Fruit fly (Drosophila melanogaster) whole organism, embryonic: Measurements from ENCODE around the gene D1.

Experiments
- CG12219 ChIP-seq: fragments of 200-800 bp; sonication (Bioruptor generic); optimal IDR thresholded peaks from 3 replicates; lab custom pipeline; 2018; ENCODE audit warnings: missing biosample characterization, mild to moderate bottlenecking, missing genetic modification characterization
- CG12659 ChIP-seq: fragments of 200-800 bp; sonication (Bioruptor generic); optimal IDR thresholded peaks from 3 replicates; lab custom pipeline; 2017; ENCODE audit warnings: mild to moderate bottlenecking, missing biosample characterization, missing genetic modification reagents, missing genetic modification characterization
- CG14860 ChIP-seq: fragments of 200-800 bp; sonication (Bioruptor generic); IDR thresholded peaks from 3 replicates; pipeline ENCODE4 v1.3.6; 2022; ENCODE audit warnings: missing biosample characterization, missing genetic modification characterization; ENCODE audit not compliant: partially characterized antibody
- CG15073 ChIP-seq: fragments of 200-800 bp; sonication (Bioruptor generic); optimal IDR thresholded peaks from 2 replicates; lab custom pipeline; 2016; ENCODE audit warnings: missing biosample characterization, missing genetic modification characterization
- CG1602 ChIP-seq: fragments of 200-800 bp; sonication (Bioruptor generic); optimal IDR thresholded peaks from 3 replicates; lab custom pipeline; 2016; ENCODE audit warnings: missing biosample characterization, missing genetic modification characterization
- CG1603 ChIP-seq: fragments of 200-800 bp; sonication (Bioruptor generic); optimal IDR thresholded peaks from 2 replicates; lab custom pipeline; 2019; ENCODE audit warnings: missing biosample characterization, mild to moderate bottlenecking, missing genetic modification characterization, moderate library complexity
- CG17802 ChIP-seq: fragments of 200-800 bp; sonication (Bioruptor generic); optimal IDR thresholded peaks from 2 replicates; lab custom pipeline; 2018; ENCODE audit warnings: missing biosample characterization, mild to moderate bottlenecking, missing genetic modification characterization, moderate library complexity
- CG17829 ChIP-seq: fragments of 200-800 bp; optimal IDR thresholded peaks from 2 replicates; lab custom pipeline; 2019; ENCODE audit warnings: missing biosample characterization, mild to moderate bottlenecking, missing genetic modification characterization, moderate library complexity
- CG2120 ChIP-seq: fragments of 200-800 bp; sonication (Bioruptor generic); optimal IDR thresholded peaks from 3 replicates; lab custom pipeline; 2016; ENCODE audit warnings: missing biosample characterization, missing genetic modification characterization
- CG3281 ChIP-seq: fragments of 200-800 bp; sonication (Bioruptor generic); optimal IDR thresholded peaks from 3 replicates; lab custom pipeline; 2017; ENCODE audit warnings: missing biosample characterization, mild to moderate bottlenecking, missing genetic modification characterization
- CG33557 ChIP-seq: fragments of 200-800 bp; sonication (Bioruptor generic); optimal IDR thresholded peaks from 2 replicates; lab custom pipeline; 2019; ENCODE audit warnings: missing biosample characterization, mild to moderate bottlenecking, missing genetic modification characterization, moderate library complexity
- CG3847 ChIP-seq: fragments of 200-800 bp; sonication (Bioruptor generic); IDR thresholded peaks from 2 replicates; pipeline ENCODE4 v1.3.6; 2022; ENCODE audit warnings: missing biosample characterization, missing genetic modification characterization
- CG4617 ChIP-seq: fragments of 200-800 bp; sonication (Bioruptor generic); optimal IDR thresholded peaks from 3 replicates; lab custom pipeline; 2016; ENCODE audit warnings: missing biosample characterization, missing genetic modification characterization, borderline replicate concordance
- CG8089 ChIP-seq: fragments of 200-800 bp; sonication (Bioruptor generic); optimal IDR thresholded peaks from 3 replicates; lab custom pipeline; 2016; ENCODE audit warnings: missing biosample characterization, missing genetic modification characterization
- CG9215 ChIP-seq: fragments of 200-800 bp; sonication (Bioruptor generic); IDR thresholded peaks from 2 replicates; pipeline ENCODE4 v1.3.6; 2022; ENCODE audit warnings: missing biosample characterization, missing genetic modification characterization
- CG9797 ChIP-seq: fragments of 200-800 bp; sonication (Bioruptor generic); optimal IDR thresholded peaks from 3 replicates; lab custom pipeline; 2018; ENCODE audit warnings: missing biosample characterization, mild to moderate bottlenecking, missing genetic modification characterization
- CG9817 ChIP-seq: fragments of 200-800 bp; sonication (Bioruptor generic); optimal IDR thresholded peaks from 2 replicates; lab custom pipeline; 2018; ENCODE audit warnings: missing biosample characterization, mild to moderate bottlenecking, missing genetic modification characterization, moderate library complexity
- CG9932 ChIP-seq: fragments of 200-800 bp; sonication (Bioruptor generic); IDR thresholded peaks from 2 replicates; pipeline ENCODE4 v1.3.6; 2022; ENCODE audit warnings: missing biosample characterization, missing genetic modification characterization
- Deaf1 ChIP-seq: fragments of 200-800 bp; optimal IDR thresholded peaks from 3 replicates; lab custom pipeline; 2019; ENCODE audit warnings: missing biosample characterization, mild to moderate bottlenecking, missing genetic modification characterization, moderate library complexity
- Elba2 ChIP-seq: fragments of 200-800 bp; sonication (Bioruptor generic); optimal IDR thresholded peaks from 3 replicates; lab custom pipeline; 2016; ENCODE audit warnings: missing biosample characterization, missing genetic modification characterization
- H15 ChIP-seq: fragments of 200-800 bp; sonication (Bioruptor generic); IDR thresholded peaks from 3 replicates; pipeline ENCODE4 v1.3.6; 2022; ENCODE audit warnings: missing biosample characterization, missing genetic modification characterization
- Hand ChIP-seq: fragments of 200-800 bp; sonication (Bioruptor generic); optimal IDR thresholded peaks from 2 replicates; lab custom pipeline; 2017; ENCODE audit warnings: mild to moderate bottlenecking, missing biosample characterization, missing genetic modification reagents, missing genetic modification characterization
- HmgD ChIP-seq: fragments of 200-800 bp; sonication (Bioruptor generic); optimal IDR thresholded peaks from 3 replicates; lab custom pipeline; 2016; ENCODE audit warnings: missing biosample characterization, missing genetic modification characterization
- HmgZ ChIP-seq: fragments of 200-800 bp; sonication (Bioruptor generic); optimal IDR thresholded peaks from 2 replicates; lab custom pipeline; 2018; ENCODE audit warnings: missing biosample characterization, mild to moderate bottlenecking, missing genetic modification characterization
- Lhr ChIP-seq: fragments of 200-800 bp; sonication (Bioruptor generic); optimal IDR thresholded peaks from 3 replicates; lab custom pipeline; 2017; ENCODE audit warnings: mild to moderate bottlenecking, missing biosample characterization, missing genetic modification reagents, missing genetic modification characterization
- Med ChIP-seq: fragments of 200-800 bp; sonication (Bioruptor generic); peaks from one replicate; lab custom pipeline; 2016; ENCODE audit warnings: missing biosample characterization, missing genetic modification characterization, mild to moderate bottlenecking, inconsistent platforms, moderate library complexity
- Meics ChIP-seq: fragments of 200-800 bp; sonication (Bioruptor generic); optimal IDR thresholded peaks from 2 replicates; lab custom pipeline; 2017; ENCODE audit warnings: missing biosample characterization, mild to moderate bottlenecking, missing genetic modification characterization
- Myb ChIP-seq: fragments of 200-800 bp; sonication (Bioruptor generic); optimal IDR thresholded peaks from 2 replicates; lab custom pipeline; 2016; ENCODE audit warnings: missing biosample characterization, missing genetic modification characterization
- Nf-YB ChIP-seq: fragments of 200-800 bp; sonication (Bioruptor generic); optimal IDR thresholded peaks from 3 replicates; lab custom pipeline; 2019; ENCODE audit warnings: missing biosample characterization, mild to moderate bottlenecking, missing genetic modification characterization, moderate library complexity
- Opbp ChIP-seq: fragments of 200-800 bp; sonication (Bioruptor generic); IDR thresholded peaks from 3 replicates; pipeline ENCODE4 v1.3.6; 2022; ENCODE audit warnings: missing biosample characterization, missing genetic modification characterization; ENCODE audit not compliant: partially characterized antibody
- ab ChIP-seq: fragments of 200-800 bp; sonication (Bioruptor generic); optimal IDR thresholded peaks from 2 replicates; lab custom pipeline; 2016; ENCODE audit warnings: missing biosample characterization, missing genetic modification characterization
- ato ChIP-seq: fragments of 200-800 bp; sonication (Bioruptor generic); IDR thresholded peaks from 2 replicates; pipeline ENCODE4 v1.3.6; 2022; ENCODE audit warnings: missing biosample characterization, missing genetic modification characterization; ENCODE audit not compliant: partially characterized antibody
- chinmo ChIP-seq: fragments of 200-800 bp; sonication (Bioruptor generic); IDR thresholded peaks from 4 replicates; pipeline ENCODE4 v1.3.6; 2022; ENCODE audit warnings: missing biosample characterization, missing genetic modification characterization; ENCODE audit not compliant: partially characterized antibody
- da ChIP-seq: fragments of 200-800 bp; sonication (Bioruptor generic); optimal IDR thresholded peaks from 2 replicates; lab custom pipeline; 2016; ENCODE audit warnings: missing biosample characterization, missing genetic modification characterization
- dati ChIP-seq: fragments of 200-800 bp; sonication (Bioruptor generic); IDR thresholded peaks from 2 replicates; pipeline ENCODE4 v1.3.6; 2022; ENCODE audit warnings: missing biosample characterization, missing genetic modification characterization
- dmrt11E ChIP-seq: fragments of 200-800 bp; sonication (Bioruptor generic); optimal IDR thresholded peaks from 3 replicates; lab custom pipeline; 2018; ENCODE audit warnings: missing biosample characterization, mild to moderate bottlenecking, missing genetic modification characterization, moderate library complexity
- fru ChIP-seq: fragments of >200 bp; optimal IDR thresholded peaks from 2 replicates; lab custom pipeline; 2017
- gfzf ChIP-seq: fragments of 200-800 bp; sonication (Bioruptor generic); optimal IDR thresholded peaks from 2 replicates; lab custom pipeline; 2016; ENCODE audit warnings: missing biosample characterization, mild to moderate bottlenecking, missing genetic modification characterization, moderate library complexity
- hb ChIP-seq: fragments of 200-800 bp; sonication (Bioruptor generic); IDR thresholded peaks from 3 replicates; pipeline ENCODE4 v1.3.6; 2022; ENCODE audit warnings: missing biosample characterization, missing genetic modification characterization; ENCODE audit not compliant: partially characterized antibody
- hbn ChIP-seq: fragments of 200-800 bp; sonication (Bioruptor generic); IDR thresholded peaks from 2 replicates; pipeline ENCODE4 v1.3.6; 2022; ENCODE audit warnings: missing biosample characterization, missing genetic modification characterization; ENCODE audit not compliant: partially characterized antibody
- her ChIP-seq: fragments of 200-800 bp; sonication (Bioruptor generic); optimal IDR thresholded peaks from 2 replicates; lab custom pipeline; 2016; ENCODE audit warnings: missing biosample characterization, missing genetic modification characterization
- hkb ChIP-seq, 2 experiments: fragments of 200-800 bp in 1 of 2; fragments of >200 bp in 1 of 2; sonication (Bioruptor generic) in 1 of 2; IDR thresholded peaks in 1 of 2; optimal IDR thresholded peaks in 1 of 2; 2 replicates each; pipeline versions ENCODE4 v1.3.6 to Lab custom; 2017 to 2022; ENCODE audit warnings: missing biosample characterization in 1 of 2, missing genetic modification characterization in 1 of 2
- inv ChIP-seq: fragments of 200-800 bp; sonication (Bioruptor generic); IDR thresholded peaks from 2 replicates; pipeline ENCODE4 v1.3.6; 2022; ENCODE audit warnings: missing biosample characterization, missing genetic modification characterization; ENCODE audit not compliant: partially characterized antibody
- onecut ChIP-seq: fragments of 200-800 bp; sonication (Bioruptor generic); IDR thresholded peaks from 2 replicates; pipeline ENCODE4 v1.3.6; 2022; ENCODE audit warnings: missing biosample characterization, missing genetic modification characterization
- phol ChIP-seq: fragments of 200-800 bp; sonication (Bioruptor generic); optimal IDR thresholded peaks from 3 replicates; lab custom pipeline; 2018; ENCODE audit warnings: missing biosample characterization, mild to moderate bottlenecking, missing genetic modification characterization, moderate library complexity
- scrt ChIP-seq: fragments of 200-800 bp; sonication (Bioruptor generic); optimal IDR thresholded peaks from 2 replicates; lab custom pipeline; 2018; ENCODE audit warnings: missing biosample characterization, mild to moderate bottlenecking, missing genetic modification characterization, moderate library complexity
- tll ChIP-seq, 2 experiments: fragments of 200-800 bp in 1 of 2; fragments of >200 bp in 1 of 2; sonication (Bioruptor generic) in 1 of 2; optimal IDR thresholded peaks; 2 replicates each; lab custom pipeline; 2017 to 2019; ENCODE audit warnings: missing biosample characterization in 2 of 2, missing genetic modification characterization in 2 of 2, mild to moderate bottlenecking in 1 of 2, moderate library complexity in 1 of 2
- unc-4 ChIP-seq: fragments of 200-800 bp; sonication (Bioruptor generic); IDR thresholded peaks from 2 replicates; pipeline ENCODE4 v1.3.6; 2022; ENCODE audit warnings: missing biosample characterization, missing genetic modification characterization; ENCODE audit not compliant: partially characterized antibody
- zen ChIP-seq: fragments of 200-800 bp; sonication (Bioruptor generic); optimal IDR thresholded peaks from 3 replicates; lab custom pipeline; 2018; ENCODE audit warnings: missing biosample characterization, mild to moderate bottlenecking, missing genetic modification characterization, moderate library complexity

Gene D1

DNA sequence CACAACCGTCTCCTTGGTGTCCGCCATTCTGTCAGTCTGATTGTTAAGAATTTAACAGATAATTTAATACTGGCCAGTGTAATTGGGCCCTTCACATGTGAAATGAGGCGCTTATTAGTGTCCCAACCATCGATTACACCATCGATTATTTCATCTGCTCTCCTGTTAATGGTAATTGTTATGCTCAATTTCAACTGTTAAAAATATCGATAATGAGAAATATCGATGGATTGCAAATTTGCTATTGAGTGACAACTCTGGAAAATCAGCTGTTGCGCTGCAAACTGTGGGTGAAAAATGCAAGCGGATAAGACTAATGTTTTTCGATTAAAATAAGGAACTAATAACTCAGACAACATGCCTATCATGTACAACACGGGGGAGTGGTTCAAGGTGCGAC, 26.3 kb upstream of the D1 start, which contains the start of the genes TrpRS and Vps16A (continued):
- TF ChIP-seq dmrt11E (tag; lab: Kevin White, UChicago) (no peak), tll (GFP tag; optimal IDR thresholded peaks at IDR 0.05; lab: Kevin White, UChicago) (no peak), zen (tag; lab: Kevin White, UChicago) (peak; percentile 69), Opbp (GFP tag; lab: Robert Waterston, UW) (peak; percentile 98), Nf-YB (GFP tag; lab: Kevin White, UChicago) (no peak), CG12219 (GFP tag; lab: Kevin White, UChicago) (no peak), Elba2 (GFP tag; lab: Kevin White, UChicago) (peak; percentile 82), CG2120 (peak; percentile 14), CG14860 (GFP tag; lab: Robert Waterston, UW) (peak; percentile 98), dati (GFP tag; lab: Robert Waterston, UW) (no peak), CG9797 (GFP tag; lab: Kevin White, UChicago) (peak; percentile 5), ato (peak; percentile 94), gfzf (GFP tag; lab: Kevin White, UChicago) (peak; percentile 23), CG8089 (GFP tag; lab: Kevin White, UChicago) (no peak), onecut (peak; percentile 46; the same call in 1 of the 2 replicates), her (GFP tag; lab: Kevin White, UChicago) (peak; percentile 29), inv (peak; percentile 95), Meics (GFP tag; lab: Kevin White, UChicago) (no peak), hb (peak; percentile 97), CG3847 (peak; percentile 57), CG9215 (no peak), CG17829 (peak; percentile 63), CG33557 (GFP tag; lab: Kevin White, UChicago) (peak; percentile 22), Deaf1 (no peak), chinmo (peak; percentile 100), HmgD (GFP tag; lab: Kevin White, UChicago) (peak; percentile 42), Lhr (peak; percentile 4), HmgZ (tag; lab: Kevin White, UChicago) (peak; percentile 77), hbn (GFP tag; lab: Robert Waterston, UW) (peak; percentile 97), CG9817 (tag; lab: Kevin White, UChicago) (no peak), Med (no peak), unc-4 (GFP tag; lab: Robert Waterston, UW) (peak; percentile 98), CG9932 (GFP tag; lab: Robert Waterston, UW) (peak; percentile 37; the same call in 1 of the 2 replicates), fru (no peak), CG4617 (peak; percentile 82), CG1602 (GFP tag; lab: Kevin White, UChicago) (no peak), Hand (GFP tag; lab: Kevin White, UChicago) (no peak), CG1603 (tag; lab: Kevin White, UChicago) (peak; percentile 88), CG12659 (GFP tag; lab: Kevin White, UChicago) (peak; percentile 77), CG15073 (GFP tag; lab: Kevin White, UChicago) (no peak), hkb (optimal IDR thresholded peaks at IDR 0.05; lab: Kevin White, UChicago) (peak; percentile 20), hkb (GFP tag; IDR thresholded peaks at IDR 0.05; lab: Robert Waterston, UW) (no peak), phol (tag; lab: Kevin White, UChicago) (peak; percentile 35), ab (no peak), scrt (peak; percentile 87), H15 (GFP tag; lab: Robert Waterston, UW) (no peak), Myb (peak; percentile 12), CG3281 (GFP tag; lab: Kevin White, UChicago) (no peak), CG17802 (tag; lab: Kevin White, UChicago) (no peak), da (no peak)
